Fruit fly (Drosophila melanogaster) whole organism, embryonic: ENCODE measurements around the gene CG1785.

Experiments
- Adf1 ChIP-seq: fragments of 200-800 bp; sonication (Bioruptor generic); IDR thresholded peaks from 2 replicates; pipeline ENCODE4 v1.3.6; 2022; ENCODE audit warnings: missing biosample characterization, missing genetic modification characterization
- Bgb ChIP-seq: fragments of 200-800 bp; sonication (Bioruptor generic); IDR thresholded peaks from 2 replicates; pipeline ENCODE4 v1.3.6; 2022; ENCODE audit warnings: missing biosample characterization, missing genetic modification characterization; ENCODE audit not compliant: partially characterized antibody
- CG11398 ChIP-seq: fragments of 200-800 bp; sonication (Bioruptor generic); optimal IDR thresholded peaks from 2 replicates; lab custom pipeline; 2016; ENCODE audit warnings: missing biosample characterization, missing genetic modification characterization
- CG12391 ChIP-seq: fragments of 200-800 bp; sonication (Bioruptor generic); optimal IDR thresholded peaks from 3 replicates; lab custom pipeline; 2018; ENCODE audit warnings: missing biosample characterization, mild to moderate bottlenecking, missing genetic modification characterization, moderate library complexity
- CG12769 ChIP-seq: fragments of 200-800 bp; sonication (Bioruptor generic); optimal IDR thresholded peaks from 2 replicates; lab custom pipeline; 2019; ENCODE audit warnings: missing biosample characterization, mild to moderate bottlenecking, missing genetic modification characterization, moderate library complexity
- CG13624 ChIP-seq: fragments of 200-800 bp; sonication (Bioruptor generic); optimal IDR thresholded peaks from 2 replicates; lab custom pipeline; 2016; ENCODE audit warnings: missing biosample characterization, missing genetic modification characterization
- CG14860 ChIP-seq: fragments of 200-800 bp; sonication (Bioruptor generic); IDR thresholded peaks from 3 replicates; pipeline ENCODE4 v1.3.6; 2022; ENCODE audit warnings: missing biosample characterization, missing genetic modification characterization; ENCODE audit not compliant: partially characterized antibody
- CG1529 ChIP-seq: fragments of 200-800 bp; sonication (Bioruptor generic); optimal IDR thresholded peaks from 3 replicates; lab custom pipeline; 2018; ENCODE audit warnings: missing biosample characterization, missing genetic modification characterization
- CG15601 ChIP-seq: fragments of 200-800 bp; sonication (Bioruptor generic); optimal IDR thresholded peaks from 3 replicates; lab custom pipeline; 2019; ENCODE audit warnings: missing biosample characterization, mild to moderate bottlenecking, missing genetic modification characterization, moderate library complexity
- CG16779 ChIP-seq: fragments of 200-800 bp; sonication (Bioruptor generic); IDR thresholded peaks from 2 replicates; pipeline ENCODE4 v1.3.6; 2022; ENCODE audit warnings: missing biosample characterization, missing genetic modification characterization
- CG16863 ChIP-seq: fragments of 200-800 bp; sonication (Bioruptor generic); optimal IDR thresholded peaks from 3 replicates; lab custom pipeline; 2016; ENCODE audit warnings: missing biosample characterization, missing genetic modification characterization
- CG18599 ChIP-seq: fragments of 200-800 bp; sonication (Bioruptor generic); optimal IDR thresholded peaks from 3 replicates; lab custom pipeline; 2017; ENCODE audit warnings: missing biosample characterization, missing genetic modification characterization, mild to moderate bottlenecking, moderate library complexity, missing genetic modification reagents
- CG2678 ChIP-seq: fragments of 200-800 bp; sonication (Bioruptor generic); optimal IDR thresholded peaks from 3 replicates; lab custom pipeline; 2019; ENCODE audit warnings: missing biosample characterization, mild to moderate bottlenecking, missing genetic modification characterization, moderate library complexity
- CG32532 ChIP-seq: fragments of 200-800 bp; sonication (Bioruptor generic); IDR thresholded peaks from 2 replicates; pipeline ENCODE4 v1.3.6; 2022; ENCODE audit warnings: missing biosample characterization, missing genetic modification characterization
- CG33557 ChIP-seq: fragments of 200-800 bp; sonication (Bioruptor generic); optimal IDR thresholded peaks from 2 replicates; lab custom pipeline; 2019; ENCODE audit warnings: missing biosample characterization, mild to moderate bottlenecking, missing genetic modification characterization, moderate library complexity
- CG34376 ChIP-seq: fragments of 200-800 bp; sonication (Bioruptor generic); optimal IDR thresholded peaks from 2 replicates; lab custom pipeline; 2018; ENCODE audit warnings: missing biosample characterization, mild to moderate bottlenecking, missing genetic modification characterization
- CG4707 ChIP-seq: fragments of 200-800 bp; sonication (Bioruptor generic); optimal IDR thresholded peaks from 2 replicates; lab custom pipeline; 2018; ENCODE audit warnings: missing biosample characterization, mild to moderate bottlenecking, missing genetic modification characterization, moderate library complexity
- CG5245 ChIP-seq: fragments of 200-800 bp; sonication (Bioruptor generic); optimal IDR thresholded peaks from 3 replicates; lab custom pipeline; 2016; ENCODE audit warnings: missing biosample characterization, missing genetic modification characterization
- CG6765 ChIP-seq: fragments of 200-800 bp; sonication (Bioruptor generic); optimal IDR thresholded peaks from 3 replicates; lab custom pipeline; 2017; ENCODE audit warnings: missing biosample characterization, mild to moderate bottlenecking, missing genetic modification characterization
- CG6854 ChIP-seq: fragments of 200-800 bp; sonication (Bioruptor generic); optimal IDR thresholded peaks from 3 replicates; lab custom pipeline; 2017; ENCODE audit warnings: missing biosample characterization, mild to moderate bottlenecking, missing genetic modification characterization
- CG9609 ChIP-seq: fragments of 200-800 bp; sonication (Bioruptor generic); optimal IDR thresholded peaks from 3 replicates; lab custom pipeline; 2016; ENCODE audit warnings: missing biosample characterization, missing genetic modification characterization
- Dp ChIP-seq: fragments of 200-800 bp; sonication (Bioruptor generic); optimal IDR thresholded peaks from 2 replicates; lab custom pipeline; 2018; ENCODE audit warnings: missing biosample characterization, mild to moderate bottlenecking, missing genetic modification characterization, moderate library complexity
- E2f2 ChIP-seq: fragments of 200-800 bp; sonication (Bioruptor generic); IDR thresholded peaks from 2 replicates; pipeline ENCODE4 v1.3.6; 2022; ENCODE audit warnings: missing biosample characterization, missing genetic modification characterization
- Fer1 ChIP-seq: fragments of 200-800 bp; sonication (Bioruptor generic); optimal IDR thresholded peaks from 2 replicates; lab custom pipeline; 2017; ENCODE audit warnings: missing biosample characterization, mild to moderate bottlenecking, missing genetic modification characterization
- GATAe ChIP-seq: fragments of 200-800 bp; sonication (Bioruptor generic); conservative IDR thresholded peaks from 2 replicates; pipeline ENCODE4 v1.3.6; 2022; ENCODE audit warnings: missing biosample characterization, missing genetic modification characterization
- HmgD ChIP-seq: fragments of 200-800 bp; sonication (Bioruptor generic); optimal IDR thresholded peaks from 3 replicates; lab custom pipeline; 2016; ENCODE audit warnings: missing biosample characterization, missing genetic modification characterization
- Hr78 ChIP-seq, 2 experiments: fragments of 200-800 bp in 1 of 2; fragments of >200 bp in 1 of 2; sonication (Bioruptor generic) in 1 of 2; optimal IDR thresholded peaks; 2 replicates each; lab custom pipeline; 2017 to 2019; ENCODE audit warnings: missing biosample characterization in 2 of 2, missing genetic modification characterization in 2 of 2, mild to moderate bottlenecking in 1 of 2, moderate library complexity in 1 of 2
- Jarid2 ChIP-seq: fragments of 200-800 bp; sonication (Bioruptor generic); optimal IDR thresholded peaks from 3 replicates; lab custom pipeline; 2017; ENCODE audit warnings: mild to moderate bottlenecking, missing biosample characterization, missing genetic modification reagents, missing genetic modification characterization
- Kr ChIP-seq: fragments of 200-800 bp; sonication (Bioruptor generic); optimal IDR thresholded peaks from 2 replicates; lab custom pipeline; 2017; ENCODE audit warnings: missing biosample characterization, mild to moderate bottlenecking, missing genetic modification characterization
- NC2α ChIP-seq: fragments of 200-800 bp; sonication (Bioruptor generic); optimal IDR thresholded peaks from 2 replicates; lab custom pipeline; 2016; ENCODE audit warnings: missing biosample characterization, missing genetic modification characterization
- Scr ChIP-seq: fragments of 200-800 bp; sonication (Bioruptor generic); IDR thresholded peaks from 2 replicates; pipeline ENCODE4 v1.3.6; 2022; ENCODE audit warnings: missing biosample characterization, missing genetic modification characterization; ENCODE audit not compliant: partially characterized antibody
- Vsx1 ChIP-seq: fragments of 200-800 bp; sonication (Bioruptor generic); optimal IDR thresholded peaks from 2 replicates; lab custom pipeline; 2017; ENCODE audit warnings: missing biosample characterization, mild to moderate bottlenecking, missing genetic modification characterization, missing genetic modification reagents
- ac ChIP-seq: fragments of 200-800 bp; sonication (Bioruptor generic); optimal IDR thresholded peaks from 3 replicates; lab custom pipeline; 2017; ENCODE audit warnings: missing biosample characterization, mild to moderate bottlenecking, missing genetic modification characterization
- emc ChIP-seq: fragments of 200-800 bp; sonication (Bioruptor generic); optimal IDR thresholded peaks from 2 replicates; lab custom pipeline; 2016; ENCODE audit warnings: missing biosample characterization, missing genetic modification characterization
- gfzf ChIP-seq: fragments of 200-800 bp; sonication (Bioruptor generic); optimal IDR thresholded peaks from 2 replicates; lab custom pipeline; 2016; ENCODE audit warnings: missing biosample characterization, mild to moderate bottlenecking, missing genetic modification characterization, moderate library complexity
- gsb-n ChIP-seq: fragments of 200-800 bp; sonication (Bioruptor generic); optimal IDR thresholded peaks from 3 replicates; lab custom pipeline; 2018; ENCODE audit warnings: missing biosample characterization, mild to moderate bottlenecking, missing genetic modification characterization
- lilli ChIP-seq: fragments of 200-800 bp; sonication (Bioruptor generic); optimal IDR thresholded peaks from 3 replicates; lab custom pipeline; 2016; ENCODE audit warnings: missing biosample characterization, missing genetic modification characterization
- oc ChIP-seq: fragments of 200-800 bp; sonication (Bioruptor generic); optimal IDR thresholded peaks from 2 replicates; lab custom pipeline; 2018; ENCODE audit warnings: missing biosample characterization, mild to moderate bottlenecking, missing genetic modification characterization, moderate library complexity
- pan ChIP-seq, 4 experiments: fragments of >200 bp in 3 of 4; fragments of 200-800 bp in 1 of 4; sonication (Bioruptor generic) in 1 of 4; optimal IDR thresholded peaks in 3 of 4; IDR thresholded peaks in 1 of 4; 2 replicates each; pipeline versions ENCODE4 v1.3.6 to Lab custom; 2017 to 2022; ENCODE audit warnings: missing biosample characterization in 2 of 4, missing genetic modification characterization in 2 of 4, mixed read lengths in 1 of 4
- pho ChIP-seq: fragments of 200-800 bp; sonication (Bioruptor generic); optimal IDR thresholded peaks from 2 replicates; lab custom pipeline; 2016; ENCODE audit warnings: missing biosample characterization, missing genetic modification characterization
- pita ChIP-seq: fragments of 200-800 bp; sonication (Bioruptor generic); optimal IDR thresholded peaks from 2 replicates; lab custom pipeline; 2017; ENCODE audit warnings: missing biosample characterization, mild to moderate bottlenecking, missing genetic modification characterization
- pzg ChIP-seq: fragments of 200-800 bp; sonication (Bioruptor generic); optimal IDR thresholded peaks from 3 replicates; lab custom pipeline; 2018; ENCODE audit warnings: missing biosample characterization, mild to moderate bottlenecking, missing genetic modification characterization, moderate library complexity
- scrt ChIP-seq: fragments of 200-800 bp; sonication (Bioruptor generic); optimal IDR thresholded peaks from 2 replicates; lab custom pipeline; 2018; ENCODE audit warnings: missing biosample characterization, mild to moderate bottlenecking, missing genetic modification characterization, moderate library complexity
- stwl ChIP-seq: fragments of 200-800 bp; sonication (Bioruptor generic); optimal IDR thresholded peaks from 3 replicates; lab custom pipeline; 2018; ENCODE audit warnings: missing biosample characterization, mild to moderate bottlenecking, missing genetic modification characterization, moderate library complexity
- tio ChIP-seq: fragments of 200-800 bp; sonication (Bioruptor generic); optimal IDR thresholded peaks from 2 replicates; lab custom pipeline; 2017; ENCODE audit warnings: missing biosample characterization, missing genetic modification characterization, inconsistent platforms
- unpg ChIP-seq: fragments of 200-800 bp; sonication (Bioruptor generic); optimal IDR thresholded peaks from 3 replicates; lab custom pipeline; 2018; ENCODE audit warnings: missing biosample characterization, mild to moderate bottlenecking, missing genetic modification characterization, moderate library complexity
- vfl ChIP-seq: fragments of 200-800 bp; sonication (Bioruptor generic); optimal IDR thresholded peaks from 2 replicates; lab custom pipeline; 2016; ENCODE audit warnings: missing biosample characterization, missing genetic modification characterization
- wek ChIP-seq: fragments of 200-800 bp; sonication (Bioruptor generic); optimal IDR thresholded peaks from 3 replicates; lab custom pipeline; 2018; ENCODE audit warnings: missing biosample characterization, mild to moderate bottlenecking, missing genetic modification characterization, moderate library complexity

Gene CG1785

dm6 chrX:8720213-8720612 is 5.5 kb downstream of the CG1785 start, which contains the start of gene CG1789 (continued):
- TF ChIP-seq Jarid2 (GFP tag; lab: Kevin White, UChicago) (no peak), CG11398 (GFP tag; lab: Kevin White, UChicago) (no peak), CG5245 (GFP tag; lab: Kevin White, UChicago) (no peak), Scr (GFP tag; lab: Robert Waterston, UW) (peak; percentile 94), CG12769 (peak; percentile 27), CG34376 (GFP tag; lab: Kevin White, UChicago) (peak; percentile 50), pho (GFP tag; lab: Kevin White, UChicago) (peak; percentile 38), CG12391 (tag; lab: Kevin White, UChicago) (peak; percentile 25), stwl (tag; lab: Kevin White, UChicago) (peak; percentile 44), CG32532 (peak; percentile 56), CG14860 (GFP tag; lab: Robert Waterston, UW) (peak; percentile 89), CG33557 (GFP tag; lab: Kevin White, UChicago) (no peak)

DNA sequence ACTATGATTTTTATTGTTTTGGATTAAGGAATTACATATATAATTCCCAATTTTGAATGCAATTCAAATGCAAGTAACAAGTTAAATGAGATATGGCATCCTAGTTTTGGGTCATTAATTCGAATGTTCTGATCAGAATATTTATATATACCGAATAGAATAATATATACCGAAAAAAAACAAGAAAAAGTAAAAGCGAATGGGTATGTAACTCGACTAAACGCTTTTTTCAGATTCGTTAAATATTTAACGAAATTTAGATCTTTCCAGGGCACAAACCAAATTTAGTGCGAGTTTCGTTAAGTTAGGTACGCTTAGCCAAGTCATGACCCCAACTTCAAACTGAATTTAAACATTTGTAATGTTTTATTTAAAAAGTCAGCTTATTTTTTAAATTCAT is 6.8 kb downstream of the CG1785 start:
- TF ChIP-seq tio (GFP tag; lab: Kevin White, UChicago) (no peak), CG9609 (GFP tag; lab: Kevin White, UChicago) (no peak), wek (GFP tag; lab: Kevin White, UChicago) (no peak), CG1529 (GFP tag; lab: Kevin White, UChicago) (no peak), CG13624 (no peak), CG16779 (no peak), CG6854 (GFP tag; lab: Kevin White, UChicago) (no peak), CG4707 (no peak), NC2α (no peak), gfzf (GFP tag; lab: Kevin White, UChicago) (peak; percentile 50), E2f2 (peak; percentile 58), CG12391 (tag; lab: Kevin White, UChicago) (no peak), Hr78 (GFP tag; optimal IDR thresholded peaks at IDR 0.05; lab: Kevin White, UChicago) (no peak), CG15601 (tag; lab: Kevin White, UChicago) (no peak), vfl (GFP tag; lab: Kevin White, UChicago) (no peak), emc (no peak), Fer1 (GFP tag; lab: Kevin White, UChicago) (no peak), CG2678 (no peak), Bgb (GFP tag; lab: Robert Waterston, UW) (no peak), ac (GFP tag; lab: Kevin White, UChicago) (no peak), Vsx1 (no peak), pan (optimal IDR thresholded peaks at IDR 0.05; lab: Kevin White, UChicago) (no peak), pan (GFP tag; optimal IDR thresholded peaks at IDR 0.05 in 1 of 2, IDR thresholded peaks at IDR 0.05 in 1 of 2) (no peak), HmgD (no peak), GATAe (GFP tag; lab: Robert Waterston, UW) (no peak), oc (no peak), pita (GFP tag; lab: Kevin White, UChicago) (peak; percentile 77), CG6765 (no peak), scrt (GFP tag; lab: Kevin White, UChicago) (no peak), lilli (GFP tag; lab: Kevin White, UChicago) (no peak), Adf1 (GFP tag; lab: Robert Waterston, UW) (no peak), unpg (GFP tag; lab: Kevin White, UChicago) (no peak), gsb-n (tag; lab: Kevin White, UChicago) (no peak), Dp (GFP tag; lab: Kevin White, UChicago) (peak; percentile 37), Kr (GFP tag; lab: Kevin White, UChicago) (no peak), CG16863 (GFP tag; lab: Kevin White, UChicago) (no peak), CG18599 (GFP tag; lab: Kevin White, UChicago) (no peak), pzg (GFP tag; lab: Kevin White, UChicago) (peak; percentile 10)
